Fruit fly (Drosophila melanogaster): ENCODE results near the gene CG1927.

CG1927 gene

dm6 chr3L:1969539-1970337, at the start of gene CG1927:
CG1927 (minus strand) TSS chr3L:1970079.
- no peak for TF ChIP-seq sage (GFP tag; optimal IDR thresholded peaks at IDR 0.05)
- TF ChIP-seq tai (GFP tag; optimal IDR thresholded peaks at IDR 0.05) = no peak
- no peak for TF ChIP-seq ey (GFP tag; optimal IDR thresholded peaks at IDR 0.05)
- TF ChIP-seq Myc (optimal IDR thresholded peaks at IDR 0.05) = no peak
- no peak for TF ChIP-seq h (GFP tag; optimal IDR thresholded peaks at IDR 0.05)
- no peak for TF ChIP-seq GATAd (GFP tag; optimal IDR thresholded peaks at IDR 0.05)
- no peak for TF ChIP-seq Rel (GFP tag; optimal IDR thresholded peaks at IDR 0.05)
- peak; percentile 0 for TF ChIP-seq Rel (tag; optimal IDR thresholded peaks at IDR 0.05)
- TF ChIP-seq Hnf4 (GFP tag; optimal IDR thresholded peaks at IDR 0.05) = peak; percentile 23
- TF ChIP-seq Mio (GFP tag; optimal IDR thresholded peaks at IDR 0.05) = no peak
- no peak for TF ChIP-seq Vsx2 (GFP tag; optimal IDR thresholded peaks at IDR 0.05; ENCODE audit: partially characterized antibody)
- no peak for TF ChIP-seq jim (GFP tag; optimal IDR thresholded peaks at IDR 0.05)
- no peak for TF ChIP-seq psq (GFP tag; optimal IDR thresholded peaks at IDR 0.05)
- peak; percentile 17 for TF ChIP-seq rgr (GFP tag; optimal IDR thresholded peaks at IDR 0.05)
- TF ChIP-seq fru (GFP tag; optimal IDR thresholded peaks at IDR 0.05) = no peak
- TF ChIP-seq dsf (GFP tag; optimal IDR thresholded peaks at IDR 0.05; ENCODE audit: borderline replicate concordance) = no peak
- TF ChIP-seq Jra (GFP tag; optimal IDR thresholded peaks at IDR 0.05) = no peak
- TF ChIP-seq CrebA (GFP tag; optimal IDR thresholded peaks at IDR 0.05; ENCODE audit: borderline replicate concordance) = no peak
- TF ChIP-seq N (GFP tag; optimal IDR thresholded peaks at IDR 0.05) = no peak
- TF ChIP-seq OdsH (GFP tag; optimal IDR thresholded peaks at IDR 0.05) = peak; percentile 3
- no peak for TF ChIP-seq Dfd (GFP tag; optimal IDR thresholded peaks at IDR 0.05)
- TF ChIP-seq Dif (GFP tag; optimal IDR thresholded peaks at IDR 0.05; ENCODE audit: partially characterized antibody) = peak; percentile 30
- no peak for TF ChIP-seq lola (GFP tag; optimal IDR thresholded peaks at IDR 0.05)
- TF ChIP-seq HLH106 (tag; optimal IDR thresholded peaks at IDR 0.05) = no peak
- TF ChIP-seq woc (GFP tag; optimal IDR thresholded peaks at IDR 0.05) = no peak
- no peak for TF ChIP-seq dmrt93B (GFP tag; optimal IDR thresholded peaks at IDR 0.05)
- TF ChIP-seq brk (GFP tag; optimal IDR thresholded peaks at IDR 0.05) = no peak
- TF ChIP-seq pan (optimal IDR thresholded peaks at IDR 0.05) = no peak
- peak; percentile 21 for TF ChIP-seq Sp1 (GFP tag; optimal IDR thresholded peaks at IDR 0.05)
- no peak for TF ChIP-seq Abd-B (GFP tag; optimal IDR thresholded peaks at IDR 0.05)

dm6 chr3L:2005551-2005950, 35.7 kb upstream of the CG1927 start, which contains the start of gene CG42841:
CG42841 (minus strand) TSS chr3L:2005651.
- TF ChIP-seq Hr83 (GFP tag; optimal IDR thresholded peaks at IDR 0.05; ENCODE audit: poor library complexity, severe bottlenecking) (no peak), h (GFP tag; optimal IDR thresholded peaks at IDR 0.05) (no peak), N (GFP tag; optimal IDR thresholded peaks at IDR 0.05) (no peak), Dif (GFP tag; optimal IDR thresholded peaks at IDR 0.05; ENCODE audit: partially characterized antibody) (no peak), sv (GFP tag; optimal IDR thresholded peaks at IDR 0.05) (no peak), psq (GFP tag; optimal IDR thresholded peaks at IDR 0.05) (no peak), Vsx2 (GFP tag; optimal IDR thresholded peaks at IDR 0.05; ENCODE audit: partially characterized antibody) (no peak), woc (GFP tag; optimal IDR thresholded peaks at IDR 0.05) (no peak), lola (GFP tag; optimal IDR thresholded peaks at IDR 0.05) (no peak), brk (GFP tag; optimal IDR thresholded peaks at IDR 0.05) (no peak), sage (GFP tag; optimal IDR thresholded peaks at IDR 0.05) (no peak)

- TF ChIP-seq Sp1 (GFP tag; optimal IDR thresholded peaks at IDR 0.05) = no peak
- no peak for TF ChIP-seq Mio (GFP tag; optimal IDR thresholded peaks at IDR 0.05)
- TF ChIP-seq psq (GFP tag; optimal IDR thresholded peaks at IDR 0.05) = no peak
- TF ChIP-seq HLH106 (tag; optimal IDR thresholded peaks at IDR 0.05) = no peak
- TF ChIP-seq Dfd (GFP tag; optimal IDR thresholded peaks at IDR 0.05) = no peak
Observed at dm6 chr3L:2004732-2005131, 34.9 kb upstream of the CG1927 start.

- TF ChIP-seq dmrt93B (GFP tag; optimal IDR thresholded peaks at IDR 0.05) (no peak), foxo (GFP tag; optimal IDR thresholded peaks at IDR 0.05) (no peak), CG32264 (GFP tag; optimal IDR thresholded peaks at IDR 0.05) (no peak), psq (GFP tag; optimal IDR thresholded peaks at IDR 0.05) (no peak), Hr78 (GFP tag; optimal IDR thresholded peaks at IDR 0.05) (no peak), HLH106 (tag; optimal IDR thresholded peaks at IDR 0.05) (no peak), lola (GFP tag; optimal IDR thresholded peaks at IDR 0.05) (no peak), sage (GFP tag; optimal IDR thresholded peaks at IDR 0.05) (no peak), jim (GFP tag; optimal IDR thresholded peaks at IDR 0.05) (no peak), dsf (GFP tag; optimal IDR thresholded peaks at IDR 0.05; ENCODE audit: borderline replicate concordance) (no peak), woc (GFP tag; optimal IDR thresholded peaks at IDR 0.05) (no peak), Rel (GFP tag; optimal IDR thresholded peaks at IDR 0.05) (no peak), Rel (tag; optimal IDR thresholded peaks at IDR 0.05) (no peak), usp (GFP tag; optimal IDR thresholded peaks at IDR 0.05) (no peak), OdsH (GFP tag; optimal IDR thresholded peaks at IDR 0.05) (no peak), br (GFP tag; optimal IDR thresholded peaks at IDR 0.05) (no peak), fru (GFP tag; optimal IDR thresholded peaks at IDR 0.05) (no peak), Hnf4 (GFP tag; optimal IDR thresholded peaks at IDR 0.05) (no peak)
Observed at dm6 chr3L:1985406-1985805, 15.5 kb upstream of the CG1927 start.

Data from whole organism, wandering third instar larva.